Worm (Caenorhabditis elegans) whole organism, young adult: ENCODE measurements around the gene flp-9.
A peak's percentile ranks its signal among the peaks of the same experiment; 100 is the strongest.

ENCODE experiments used
- B0261.1 ChIP-seq: sonication (generic microtip); optimal IDR thresholded peaks from 2 replicates; lab custom pipeline; 2016; ENCODE audit warnings: mild to moderate bottlenecking, missing genetic modification characterization, moderate library complexity, missing compliant biosample characterization
- C17E4.6 ChIP-seq: fragments of 200-800 bp; sonication (Bioruptor generic); IDR thresholded peaks from 2 replicates; pipeline ENCODE4 v1.3.6; 2022; ENCODE audit warnings: missing genetic modification reagents, missing genetic modification characterization, missing compliant biosample characterization
- D2030.7 ChIP-seq: fragments of 200-800 bp; sonication (Bioruptor generic); IDR thresholded peaks from 2 replicates; pipeline ENCODE4 v1.3.6; 2022; ENCODE audit warnings: missing genetic modification reagents, missing genetic modification characterization, missing compliant biosample characterization
- F37B4.10 ChIP-seq: fragments of 200-800 bp; sonication (Bioruptor generic); IDR thresholded peaks from 2 replicates; pipeline ENCODE4 v1.3.6; 2022; ENCODE audit warnings: missing genetic modification characterization, missing compliant biosample characterization
- F49E8.2 ChIP-seq: sonication (generic microtip); optimal IDR thresholded peaks from 3 replicates; lab custom pipeline; 2017; ENCODE audit warnings: missing genetic modification characterization, mild to moderate bottlenecking, missing compliant biosample characterization, antibody characterized with exemption, moderate library complexity; ENCODE audit not compliant: insufficient read depth
- K11D2.4 ChIP-seq: fragments of 200-800 bp; sonication (Bioruptor generic); IDR thresholded peaks from 2 replicates; pipeline ENCODE4 v1.3.6; 2022; ENCODE audit warnings: missing genetic modification reagents, missing genetic modification characterization, missing compliant biosample characterization
- Y53G8AR.9 ChIP-seq: fragments of 200-800 bp; sonication (Bioruptor generic); conservative IDR thresholded peaks from 2 replicates; pipeline ENCODE4 v1.3.6; 2022; ENCODE audit warnings: missing genetic modification reagents, missing genetic modification characterization, missing compliant biosample characterization
- Y56A3A.18 ChIP-seq: fragments of 200-800 bp; sonication (Bioruptor generic); IDR thresholded peaks from 2 replicates; pipeline ENCODE4 v1.3.6; 2022; ENCODE audit warnings: missing genetic modification reagents, missing genetic modification characterization, missing compliant biosample characterization
- ZK185.1 ChIP-seq: sonication (generic microtip); optimal IDR thresholded peaks from 2 replicates; lab custom pipeline; 2016; ENCODE audit warnings: mild to moderate bottlenecking, missing genetic modification characterization, missing compliant biosample characterization; ENCODE audit not compliant: poor library complexity, severe bottlenecking
- aptf-2 ChIP-seq: fragments of 200-800 bp; sonication (Bioruptor generic); conservative IDR thresholded peaks from 2 replicates; pipeline ENCODE4 v1.3.6; 2022; ENCODE audit warnings: missing genetic modification reagents, missing genetic modification characterization, missing compliant biosample characterization
- atf-7 ChIP-seq: sonication (generic microtip); optimal IDR thresholded peaks from 2 replicates; lab custom pipeline; 2017; ENCODE audit warnings: mild to moderate bottlenecking, missing genetic modification characterization, missing compliant biosample characterization
- attf-3 ChIP-seq: fragments of 200-800 bp; sonication (Bioruptor generic); conservative IDR thresholded peaks from 2 replicates; pipeline ENCODE4 v1.3.6; 2022; ENCODE audit warnings: missing genetic modification reagents, missing genetic modification characterization, missing compliant biosample characterization
- attf-5 ChIP-seq: fragments of 200-800 bp; sonication (Bioruptor generic); optimal IDR thresholded peaks from 2 replicates; lab custom pipeline; 2018; ENCODE audit warnings: mild to moderate bottlenecking, missing genetic modification characterization, missing compliant biosample characterization
- attf-6 ChIP-seq: fragments of 200-800 bp; sonication (Bioruptor generic); IDR thresholded peaks from 2 replicates; pipeline ENCODE4 v1.3.6; 2022; ENCODE audit warnings: missing genetic modification reagents, missing genetic modification characterization, missing compliant biosample characterization
- ccch-3 ChIP-seq: fragments of 200-800 bp; sonication (Bioruptor generic); optimal IDR thresholded peaks from 2 replicates; lab custom pipeline; 2018; ENCODE audit warnings: mild to moderate bottlenecking, missing genetic modification characterization, missing compliant biosample characterization
- cebp-1 ChIP-seq, 2 experiments: fragments of 200-800 bp in 1 of 2; sonication (Bioruptor generic) in 1 of 2; sonication (generic microtip) in 1 of 2; IDR thresholded peaks in 1 of 2; optimal IDR thresholded peaks in 1 of 2; 2 replicates each; pipeline versions ENCODE4 v1.3.6 to Lab custom; 2017 to 2022; ENCODE audit warnings: missing compliant biosample characterization in 2 of 2, missing genetic modification characterization in 2 of 2, mild to moderate bottlenecking in 1 of 2, missing genetic modification reagents in 1 of 2, moderate library complexity in 1 of 2
- cebp-2 ChIP-seq: fragments of 200-800 bp; sonication (Bioruptor generic); IDR thresholded peaks from 2 replicates; pipeline ENCODE4 v1.3.6; 2022; ENCODE audit warnings: missing genetic modification characterization, missing compliant biosample characterization
- ceh-100 ChIP-seq: fragments of 200-800 bp; sonication (Bioruptor generic); IDR thresholded peaks from 2 replicates; pipeline ENCODE4 v1.3.6; 2022; ENCODE audit warnings: missing genetic modification reagents, missing genetic modification characterization, missing compliant biosample characterization
- ceh-27 ChIP-seq: fragments of 200-800 bp; sonication (Bioruptor generic); optimal IDR thresholded peaks from 2 replicates; lab custom pipeline; 2018; ENCODE audit warnings: mild to moderate bottlenecking, missing genetic modification characterization, moderate library complexity, missing compliant biosample characterization
- chd-7 ChIP-seq: sonication (generic microtip); optimal IDR thresholded peaks from 2 replicates; lab custom pipeline; 2016; ENCODE audit warnings: mild to moderate bottlenecking, missing genetic modification characterization, moderate library complexity, missing compliant biosample characterization
- dox-1 ChIP-seq: fragments of 200-800 bp; sonication (Bioruptor generic); IDR thresholded peaks from 2 replicates; pipeline ENCODE4 v1.3.6; 2022; ENCODE audit warnings: missing genetic modification reagents, missing genetic modification characterization, missing compliant biosample characterization
- gei-17 ChIP-seq: fragments of 200-800 bp; sonication (Bioruptor generic); optimal IDR thresholded peaks from 2 replicates; lab custom pipeline; 2018; ENCODE audit warnings: mild to moderate bottlenecking, missing genetic modification characterization, missing compliant biosample characterization
- him-1 ChIP-seq: sonication (generic microtip); optimal IDR thresholded peaks from 2 replicates; lab custom pipeline; 2016; ENCODE audit warnings: missing genotype, missing genetic modification reagents, missing genetic modification characterization, missing compliant biosample characterization
- hlh-26 ChIP-seq: fragments of 200-800 bp; sonication (Bioruptor generic); conservative IDR thresholded peaks from 2 replicates; pipeline ENCODE4 v1.3.6; 2022; ENCODE audit warnings: missing genetic modification reagents, missing genetic modification characterization, missing compliant biosample characterization
- hmg-20 ChIP-seq: fragments of 200-800 bp; sonication (Bioruptor generic); IDR thresholded peaks from 2 replicates; pipeline ENCODE4 v1.3.6; 2022; ENCODE audit warnings: missing genetic modification reagents, missing genetic modification characterization, missing compliant biosample characterization
- lag-1 ChIP-seq: fragments of 200-800 bp; sonication (Bioruptor generic); IDR thresholded peaks from 2 replicates; pipeline ENCODE4 v1.3.6; 2022; ENCODE audit warnings: missing genetic modification reagents, missing genetic modification characterization, missing compliant biosample characterization
- lin-26 ChIP-seq: fragments of 200-800 bp; sonication (Bioruptor generic); IDR thresholded peaks from 2 replicates; pipeline ENCODE4 v1.3.6; 2022; ENCODE audit warnings: missing genetic modification reagents, missing genetic modification characterization, missing compliant biosample characterization
- lin-40 ChIP-seq: sonication (generic microtip); optimal IDR thresholded peaks from 2 replicates; lab custom pipeline; 2016; ENCODE audit warnings: missing genetic modification characterization, mild to moderate bottlenecking, missing compliant biosample characterization, missing genotype, missing genetic modification reagents
- lin-54 ChIP-seq: fragments of 200-800 bp; sonication (Bioruptor generic); optimal IDR thresholded peaks from 2 replicates; lab custom pipeline; 2018; ENCODE audit warnings: mild to moderate bottlenecking, missing genetic modification characterization, missing compliant biosample characterization
- lir-1 ChIP-seq: fragments of 200-800 bp; sonication (Bioruptor generic); conservative IDR thresholded peaks from 2 replicates; pipeline ENCODE4 v1.3.6; 2022; ENCODE audit warnings: missing genetic modification reagents, missing genetic modification characterization, missing compliant biosample characterization
- madf-10 ChIP-seq: sonication (generic microtip); optimal IDR thresholded peaks from 2 replicates; lab custom pipeline; 2016; ENCODE audit warnings: mild to moderate bottlenecking, missing genetic modification characterization, missing compliant biosample characterization
- madf-6 ChIP-seq: fragments of 200-800 bp; sonication (Bioruptor generic); IDR thresholded peaks from 2 replicates; pipeline ENCODE4 v1.3.6; 2022; ENCODE audit warnings: missing genetic modification reagents, missing genetic modification characterization, missing compliant biosample characterization
- madf-8 ChIP-seq: fragments of 200-800 bp; sonication (Bioruptor generic); conservative IDR thresholded peaks from 2 replicates; pipeline ENCODE4 v1.3.6; 2022; ENCODE audit warnings: missing genetic modification reagents, missing genetic modification characterization, missing compliant biosample characterization
- nfya-1 ChIP-seq: sonication (generic microtip); optimal IDR thresholded peaks from 2 replicates; lab custom pipeline; 2017; ENCODE audit warnings: antibody characterized with exemption, missing compliant biosample characterization, missing genetic modification characterization, borderline replicate concordance; ENCODE audit not compliant: insufficient read depth
- nfya-2 ChIP-seq: fragments of 200-800 bp; sonication (Bioruptor generic); IDR thresholded peaks from 2 replicates; pipeline ENCODE4 v1.3.6; 2022; ENCODE audit warnings: missing genetic modification reagents, missing genetic modification characterization, missing compliant biosample characterization
- nfyb-1 ChIP-seq: fragments of 200-800 bp; sonication (Bioruptor generic); IDR thresholded peaks from 2 replicates; pipeline ENCODE4 v1.3.6; 2022; ENCODE audit warnings: missing genetic modification reagents, missing genetic modification characterization, missing compliant biosample characterization
- nhr-179 ChIP-seq: sonication (generic microtip); optimal IDR thresholded peaks from 2 replicates; lab custom pipeline; 2016; ENCODE audit warnings: mild to moderate bottlenecking, missing genetic modification characterization, missing compliant biosample characterization
- nhr-80 ChIP-seq: sonication (generic microtip); optimal IDR thresholded peaks from 2 replicates; lab custom pipeline; 2016; ENCODE audit warnings: missing genetic modification characterization, missing compliant biosample characterization
- pbrm-1 ChIP-seq: fragments of 200-800 bp; sonication (Bioruptor generic); IDR thresholded peaks from 2 replicates; pipeline ENCODE4 v1.3.6; 2022; ENCODE audit warnings: missing genetic modification reagents, missing genetic modification characterization, missing compliant biosample characterization
- pha-4 ChIP-seq: fragments of 150-350 bp; sonication (generic microtip); optimal IDR thresholded peaks from 2 replicates; lab custom pipeline; 2014; ENCODE audit warnings: missing biosample characterization, missing genetic modification reagents, missing genetic modification characterization
- rcor-1 ChIP-seq: fragments of 200-800 bp; sonication (Bioruptor generic); IDR thresholded peaks from 2 replicates; pipeline ENCODE4 v1.3.6; 2022; ENCODE audit warnings: missing genetic modification reagents, missing genetic modification characterization, missing compliant biosample characterization
- rec-8 ChIP-seq, 2 experiments: sonication (generic microtip); optimal IDR thresholded peaks; 2 replicates each; lab custom pipeline; 2016; ENCODE audit warnings: mild to moderate bottlenecking in 2 of 2, missing genetic modification characterization in 2 of 2, missing genetic modification reagents in 2 of 2, missing genotype in 2 of 2, missing biosample characterization in 1 of 2, missing compliant biosample characterization in 1 of 2, moderate library complexity in 1 of 2
- tlf-1 ChIP-seq: fragments of 200-800 bp; sonication (Bioruptor generic); optimal IDR thresholded peaks from 2 replicates; lab custom pipeline; 2018; ENCODE audit warnings: mild to moderate bottlenecking, missing genetic modification characterization, missing compliant biosample characterization
- ztf-22 ChIP-seq: fragments of 200-800 bp; sonication (Bioruptor generic); optimal IDR thresholded peaks from 2 replicates; lab custom pipeline; 2018; ENCODE audit warnings: mild to moderate bottlenecking, missing genetic modification characterization, moderate library complexity, missing compliant biosample characterization
- ztf-3 ChIP-seq: fragments of 200-800 bp; sonication (Bioruptor generic); optimal IDR thresholded peaks from 2 replicates; lab custom pipeline; 2018; ENCODE audit warnings: mild to moderate bottlenecking, missing genetic modification characterization, missing compliant biosample characterization
- ztf-6 ChIP-seq: fragments of 200-800 bp; sonication (Bioruptor generic); IDR thresholded peaks from 2 replicates; pipeline ENCODE4 v1.3.6; 2022; ENCODE audit warnings: missing genetic modification reagents, missing genetic modification characterization, missing compliant biosample characterization

flp-9 gene

DNA sequence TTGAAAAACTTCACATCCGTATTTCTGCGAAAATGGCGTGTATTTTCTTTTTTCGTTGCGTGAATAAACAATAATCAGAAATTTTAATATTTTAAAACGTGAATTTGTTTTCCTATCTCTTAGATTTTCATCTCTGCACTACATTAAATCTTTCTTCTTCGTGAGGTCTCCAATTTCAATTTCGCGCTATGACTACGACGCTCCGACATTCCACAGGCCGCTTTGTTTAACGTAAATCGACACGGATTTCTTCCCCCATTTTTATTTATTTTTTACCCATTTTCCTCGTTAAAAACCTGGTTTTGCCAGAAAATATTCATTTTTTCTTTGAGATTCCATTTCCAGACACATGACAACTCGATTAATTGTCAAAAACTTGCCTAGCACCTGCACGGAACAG lies 32.7 kb downstream of the flp-9 start, which contains the start of the genes T23F6.3 and rbd-1 (continued):
- no peak for TF ChIP-seq hlh-26 (GFP tag; lab: Robert Waterston, UW)
- peak; percentile 61 for TF ChIP-seq pha-4 (tag; lab: Kevin White, UChicago)
- peak; percentile 47 for TF ChIP-seq F49E8.2 (tag; lab: Kevin White, UChicago)
- 0 out of 2 replicates have a peak, but pooled peaks have one; percentile 52 for TF ChIP-seq attf-6
- TF ChIP-seq madf-6 (GFP tag; lab: Robert Waterston, UW) = peak; percentile 25; the same call in 1 of the 2 replicates
- 0 out of 2 replicates have a peak, but pooled peaks have one; percentile 13 for TF ChIP-seq lir-1 (GFP tag; lab: Robert Waterston, UW)
- TF ChIP-seq hmg-20 (GFP tag; lab: Robert Waterston, UW) = 0 out of 2 replicates have a peak, but pooled peaks have one; percentile 35
- no peak for TF ChIP-seq Y56A3A.18 (GFP tag; lab: Robert Waterston, UW)
- TF ChIP-seq ceh-27 = peak; percentile 71
- peak; percentile 73 for TF ChIP-seq K11D2.4 (GFP tag; lab: Robert Waterston, UW)
- TF ChIP-seq nhr-80 = no peak
- peak; percentile 29 for TF ChIP-seq him-1 (tag; lab: Kevin White, UChicago)
- no peak for TF ChIP-seq ztf-3 (GFP tag; lab: Kevin White, UChicago)
- TF ChIP-seq Y53G8AR.9 (GFP tag; lab: Robert Waterston, UW) = peak; percentile 40; the same call in 1 of the 2 replicates
- peak; percentile 72 for TF ChIP-seq dox-1 (GFP tag; lab: Robert Waterston, UW)
- no peak for TF ChIP-seq rec-8 (tag; optimal IDR thresholded peaks at IDR 0.05; lab: Kevin White, UChicago)
- no peak for TF ChIP-seq nfya-1
- no peak for TF ChIP-seq F37B4.10 (GFP tag; lab: Robert Waterston, UW)
- no peak for TF ChIP-seq nfya-2 (GFP tag; lab: Robert Waterston, UW)
- TF ChIP-seq attf-3 = peak; percentile 100
- TF ChIP-seq lin-26 (GFP tag; lab: Robert Waterston, UW) = no peak; the same call in 1 of the 2 replicates
- no peak for TF ChIP-seq B0261.1 (tag; lab: Kevin White, UChicago)
- TF ChIP-seq D2030.7 = peak; percentile 49; the same call in 1 of the 2 replicates
- peak; percentile 55 for TF ChIP-seq madf-10 (tag; lab: Kevin White, UChicago)
- peak; percentile 74 for TF ChIP-seq nfyb-1 (GFP tag; lab: Robert Waterston, UW)
- TF ChIP-seq ztf-22 = no peak
- TF ChIP-seq nhr-179 (tag; lab: Kevin White, UChicago) = no peak
- TF ChIP-seq C17E4.6 = no peak
- TF ChIP-seq cebp-1 (GFP tag; IDR thresholded peaks at IDR 0.05; lab: Robert Waterston, UW) = no peak
- peak; percentile 66 for TF ChIP-seq cebp-1 (tag; optimal IDR thresholded peaks at IDR 0.05; lab: Kevin White, UChicago)
- TF ChIP-seq ZK185.1 (tag; lab: Kevin White, UChicago) = peak; percentile 73
- peak; percentile 8 for TF ChIP-seq gei-17
- TF ChIP-seq lin-54 (GFP tag; lab: Kevin White, UChicago) = peak; percentile 98
- TF ChIP-seq atf-7 (tag; lab: Kevin White, UChicago) = no peak
- TF ChIP-seq madf-8 = no peak
- peak; percentile 79 for TF ChIP-seq lin-40 (tag; lab: Kevin White, UChicago)
- TF ChIP-seq pbrm-1 (GFP tag; lab: Robert Waterston, UW) = peak; percentile 54; the same call in 1 of the 2 replicates
- TF ChIP-seq ceh-100 (GFP tag; lab: Robert Waterston, UW) = peak; percentile 96
- TF ChIP-seq ccch-3 (GFP tag; lab: Kevin White, UChicago) = no peak
- TF ChIP-seq tlf-1 (GFP tag; lab: Kevin White, UChicago) = peak; percentile 15
- TF ChIP-seq attf-5 (GFP tag; lab: Kevin White, UChicago) = peak; percentile 77
- no peak for TF ChIP-seq cebp-2 (GFP tag; lab: Robert Waterston, UW)
- TF ChIP-seq chd-7 (tag; lab: Kevin White, UChicago) = no peak
- TF ChIP-seq aptf-2 (GFP tag; lab: Robert Waterston, UW) = no peak
- TF ChIP-seq rcor-1 = peak; percentile 61; the same call in 1 of the 2 replicates
- no peak for TF ChIP-seq ztf-6 (GFP tag; lab: Robert Waterston, UW)
- no peak for TF ChIP-seq lag-1 (GFP tag; lab: Robert Waterston, UW)
